Fruit fly (Drosophila melanogaster): ENCODE data around the gene CG13081.

- TF ChIP-seq CTCF (optimal IDR thresholded peaks at IDR 0.05), result no peak
- no peak for TF ChIP-seq CG8478 (optimal IDR thresholded peaks at IDR 0.05)
Observed at dm6 chr2L:19549412-19549811, 9.0 kb downstream of the CG13081 start.

All from S2 (cell line).